Worm (Caenorhabditis elegans): ENCODE data around the gene vps-29.
A peak's percentile ranks its signal among the peaks of the same experiment; 100 is the strongest.

Gene vps-29

ce11 chrIII:10151719-10152118 is 38.9 kb upstream of the vps-29 start (continued):
- TF ChIP-seq nhr-76 (tag; optimal IDR thresholded peaks at IDR 0.05) (no peak), nhr-12 (tag; optimal IDR thresholded peaks at IDR 0.05) (no peak)

- TF ChIP-seq nhr-77 (tag; optimal IDR thresholded peaks at IDR 0.05) = no peak
- TF ChIP-seq unc-39 (tag; optimal IDR thresholded peaks at IDR 0.05) = no peak
- no peak for TF ChIP-seq ama-1 (optimal IDR thresholded peaks at IDR 0.05)
- no peak for TF ChIP-seq nhr-23 (tag; optimal IDR thresholded peaks at IDR 0.05)
- no peak for TF ChIP-seq ZK546.5 (tag; optimal IDR thresholded peaks at IDR 0.05)
- TF ChIP-seq tbx-2 (tag; optimal IDR thresholded peaks at IDR 0.05) = no peak
Observed at ce11 chrIII:10150710-10151109, 37.9 kb upstream of the vps-29 start.

ce11 chrIII:10149910-10150309 is 37.1 kb upstream of the vps-29 start:
- no peak for TF ChIP-seq pqm-1 (tag; optimal IDR thresholded peaks at IDR 0.05)
- no peak for TF ChIP-seq nhr-76 (tag; optimal IDR thresholded peaks at IDR 0.05)
- TF ChIP-seq nhr-25 (tag; optimal IDR thresholded peaks at IDR 0.05) = no peak
- TF ChIP-seq ztf-11 (tag; optimal IDR thresholded peaks at IDR 0.05) = no peak
- no peak for TF ChIP-seq unc-62 (GFP tag; optimal IDR thresholded peaks at IDR 0.05)
- no peak for TF ChIP-seq fkh-10 (GFP tag; optimal IDR thresholded peaks at IDR 0.05)
- TF ChIP-seq nhr-237 (tag; optimal IDR thresholded peaks at IDR 0.05) = no peak

ce11 chrIII:10146701-10147100 is 33.8 kb upstream of the vps-29 start, which contains the start of gene K08E5.1:
K08E5.1 (minus strand) TSS chrIII:10146801.
- TF ChIP-seq fkh-2 (tag; optimal IDR thresholded peaks at IDR 0.05) (no peak), aly-2 (tag; optimal IDR thresholded peaks at IDR 0.05) (no peak), pqm-1 (tag; optimal IDR thresholded peaks at IDR 0.05) (no peak), elt-1 (tag; optimal IDR thresholded peaks at IDR 0.05) (no peak), daf-12 (tag; optimal IDR thresholded peaks at IDR 0.05) (no peak), pha-4 (tag; optimal IDR thresholded peaks at IDR 0.05) (no peak), elt-2 (tag; optimal IDR thresholded peaks at IDR 0.05) (no peak), nhr-43 (tag; optimal IDR thresholded peaks at IDR 0.05; ENCODE audit: poor library complexity, severe bottlenecking) (no peak)

ce11 chrIII:10140732-10141131 is 27.9 kb upstream of the vps-29 start, which contains the start of gene K08E5.6:
K08E5.6 (plus strand) TSS chrIII:10141032.
- TF ChIP-seq mml-1 (tag; optimal IDR thresholded peaks at IDR 0.05) (no peak), ceh-28 (tag; optimal IDR thresholded peaks at IDR 0.05) (no peak), nhr-67 (tag; optimal IDR thresholded peaks at IDR 0.05) (no peak), jun-1 (tag; optimal IDR thresholded peaks at IDR 0.05) (no peak), ZK546.5 (tag; optimal IDR thresholded peaks at IDR 0.05) (no peak), nhr-11 (tag; optimal IDR thresholded peaks at IDR 0.05) (no peak), nhr-23 (tag; optimal IDR thresholded peaks at IDR 0.05) (no peak), ztf-4 (tag; optimal IDR thresholded peaks at IDR 0.05) (no peak), elt-1 (tag; optimal IDR thresholded peaks at IDR 0.05) (no peak), elt-3 (tag; optimal IDR thresholded peaks at IDR 0.05) (no peak), elt-2 (tag; optimal IDR thresholded peaks at IDR 0.05) (no peak), unc-39 (tag; optimal IDR thresholded peaks at IDR 0.05) (no peak), mdl-1 (tag; optimal IDR thresholded peaks at IDR 0.05) (no peak), eor-1 (tag; optimal IDR thresholded peaks at IDR 0.05) (no peak), fkh-10 (GFP tag; optimal IDR thresholded peaks at IDR 0.05) (no peak)

ce11 chrIII:10136778-10137177 is 23.9 kb upstream of the vps-29 start, which contains the start of gene ZK1128.7:
ZK1128.7 (plus strand) TSS chrIII:10137006.
- TF ChIP-seq ama-1 (optimal IDR thresholded peaks at IDR 0.05) (no peak), elt-2 (tag; optimal IDR thresholded peaks at IDR 0.05) (no peak), nhr-23 (tag; optimal IDR thresholded peaks at IDR 0.05) (peak; percentile 22), pha-4 (tag; optimal IDR thresholded peaks at IDR 0.05) (peak; percentile 51)

- peak; percentile 36 for TF ChIP-seq pha-4 (tag; optimal IDR thresholded peaks at IDR 0.05)
- no peak for TF ChIP-seq nhr-43 (tag; optimal IDR thresholded peaks at IDR 0.05; ENCODE audit: poor library complexity, severe bottlenecking)
- TF ChIP-seq elt-2 (tag; optimal IDR thresholded peaks at IDR 0.05) = peak; percentile 63
- peak; percentile 23 for TF ChIP-seq pqm-1 (tag; optimal IDR thresholded peaks at IDR 0.05)
Observed at ce11 chrIII:10134517-10134916, 21.7 kb upstream of the vps-29 start.

Measured in whole organism, L3 larva.